Worm (Caenorhabditis elegans): ENCODE results near the gene srr-1.

DNA sequence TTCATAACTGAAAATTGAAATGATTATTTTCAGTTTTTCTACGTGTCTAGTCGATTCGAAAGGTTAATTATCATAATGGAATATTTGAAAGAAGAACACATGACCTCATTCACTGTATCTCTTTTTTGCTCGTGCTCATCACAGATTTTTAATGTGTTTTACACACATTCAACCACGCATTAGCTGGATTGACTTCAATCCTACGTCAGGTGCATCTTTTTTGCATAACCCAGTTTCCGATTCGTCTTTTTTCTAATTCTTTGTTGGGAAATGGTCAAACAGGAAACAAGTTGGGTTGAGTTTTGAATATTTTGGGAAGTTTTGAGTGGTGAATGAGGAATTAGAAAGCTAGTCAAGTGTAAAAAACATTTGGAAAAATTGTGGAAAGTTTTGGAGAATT, 16.7 kb upstream of the srr-1 start:
- TF ChIP-seq tbx-11 (GFP tag; IDR thresholded peaks at IDR 0.05) (no peak), hmg-4 (GFP tag; optimal IDR thresholded peaks at IDR 0.05) (no peak), flt-1 (GFP tag; IDR thresholded peaks at IDR 0.05) (no peak), tbx-37 (GFP tag; conservative IDR thresholded peaks at IDR 0.05) (no peak), hmbx-1 (tag; optimal IDR thresholded peaks at IDR 0.05) (no peak), sea-1 (GFP tag; conservative IDR thresholded peaks at IDR 0.05) (no peak), ets-7 (tag; optimal IDR thresholded peaks at IDR 0.05) (no peak), tra-4 (tag; optimal IDR thresholded peaks at IDR 0.05) (no peak), aly-1 (tag; optimal IDR thresholded peaks at IDR 0.05) (no peak), hnd-1 (tag; optimal IDR thresholded peaks at IDR 0.05) (no peak), ama-1 (optimal IDR thresholded peaks at IDR 0.05) (no peak), pes-1 (GFP tag; IDR thresholded peaks at IDR 0.05) (no peak), scrt-1 (GFP tag; IDR thresholded peaks at IDR 0.05) (no peak)

All from whole organism, early embryonic.